Fruit fly (Drosophila melanogaster): ENCODE measurements around the gene CG11248.

The CG11248 gene

DNA sequence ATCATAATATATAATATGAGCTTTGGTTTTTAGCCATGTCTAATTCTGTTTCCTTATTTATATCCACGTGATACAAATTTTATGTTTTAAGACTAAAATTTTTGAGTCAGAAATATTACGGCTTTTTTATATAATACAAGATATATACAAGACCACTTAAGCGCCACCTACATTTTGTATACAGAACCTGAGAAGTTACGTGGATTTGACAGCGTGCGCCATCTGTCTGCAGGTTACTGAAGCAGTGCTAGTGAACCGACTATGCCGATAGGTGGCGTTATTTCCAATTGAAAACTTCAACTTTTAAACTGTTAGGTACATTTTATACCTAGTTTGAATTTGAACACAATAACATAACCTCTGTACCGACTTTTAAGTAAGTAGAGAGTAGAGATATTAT lies 27.1 kb upstream of the CG11248 start (continued):
- TF ChIP-seq CG9932 (GFP tag; IDR thresholded peaks at IDR 0.05) (peak; percentile 85), CG6254 (GFP tag; optimal IDR thresholded peaks at IDR 0.05) (no peak), tin (GFP tag; optimal IDR thresholded peaks at IDR 0.05) (peak; percentile 83), Bteb2 (GFP tag; optimal IDR thresholded peaks at IDR 0.05) (peak; percentile 11), Doc2 (GFP tag; IDR thresholded peaks at IDR 0.05) (no peak), Lpt (GFP tag; optimal IDR thresholded peaks at IDR 0.05) (no peak), CG14441 (GFP tag; IDR thresholded peaks at IDR 0.05) (peak; percentile 62), pnt (GFP tag; optimal IDR thresholded peaks at IDR 0.05) (peak; percentile 70), CG3995 (GFP tag; optimal IDR thresholded peaks at IDR 0.05) (no peak), usp (GFP tag; optimal IDR thresholded peaks at IDR 0.05) (no peak), CG2116 (GFP tag; optimal IDR thresholded peaks at IDR 0.05) (no peak), CG4404 (GFP tag; IDR thresholded peaks at IDR 0.05) (no peak), CG4424 (GFP tag; optimal IDR thresholded peaks at IDR 0.05) (peak; percentile 75), Tbp (GFP tag; optimal IDR thresholded peaks at IDR 0.05) (no peak), CG17802 (tag; optimal IDR thresholded peaks at IDR 0.05) (peak; percentile 17), hth (optimal IDR thresholded peaks at IDR 0.05) (no peak), nau (GFP tag; optimal IDR thresholded peaks at IDR 0.05) (no peak), dan (GFP tag; IDR thresholded peaks at IDR 0.05) (no peak), CG4820 (GFP tag; optimal IDR thresholded peaks at IDR 0.05) (peak; percentile 74), pzg (GFP tag; optimal IDR thresholded peaks at IDR 0.05) (peak; percentile 5), CG31441 (GFP tag; IDR thresholded peaks at IDR 0.05) (peak; percentile 37; the same call in 1 of the 2 replicates), CG12104 (GFP tag; optimal IDR thresholded peaks at IDR 0.05) (no peak), sug (tag; optimal IDR thresholded peaks at IDR 0.05) (peak; percentile 59), CG5953 (GFP tag; IDR thresholded peaks at IDR 0.05) (peak; percentile 7; the same call in 1 of the 2 replicates), vvl (GFP tag; IDR thresholded peaks at IDR 0.05) (peak; percentile 74), fu2 (GFP tag; optimal IDR thresholded peaks at IDR 0.05) (peak; percentile 34), Ptx1 (GFP tag; IDR thresholded peaks at IDR 0.05) (peak; percentile 82), Side (GFP tag; optimal IDR thresholded peaks at IDR 0.05) (peak; percentile 66), Dek (tag; optimal IDR thresholded peaks at IDR 0.05) (peak; percentile 57), tx (GFP tag; optimal IDR thresholded peaks at IDR 0.05) (peak; percentile 46), peb (GFP tag; IDR thresholded peaks at IDR 0.05) (peak; percentile 39; the same call in 1 of the 2 replicates), salm (tag; optimal IDR thresholded peaks at IDR 0.05) (no peak), chm (GFP tag; IDR thresholded peaks at IDR 0.05) (no peak; the same call in 1 of the 2 replicates), al (GFP tag; IDR thresholded peaks at IDR 0.05) (no peak), CG10654 (GFP tag; optimal IDR thresholded peaks at IDR 0.05) (peak; percentile 72), TFAM (GFP tag; optimal IDR thresholded peaks at IDR 0.05) (no peak), CG12769 (tag; optimal IDR thresholded peaks at IDR 0.05) (peak; percentile 56), Myb (GFP tag; optimal IDR thresholded peaks at IDR 0.05) (peak; percentile 74), CG11504 (tag; optimal IDR thresholded peaks at IDR 0.05) (peak; percentile 78), Lim3 (GFP tag; IDR thresholded peaks at IDR 0.05) (no peak), cg (GFP tag; optimal IDR thresholded peaks at IDR 0.05) (no peak), Vsx1 (GFP tag; optimal IDR thresholded peaks at IDR 0.05) (no peak), hbn (GFP tag; IDR thresholded peaks at IDR 0.05; ENCODE audit: partially characterized antibody) (no peak), CG42726 (GFP tag; IDR thresholded peaks at IDR 0.05; ENCODE audit: partially characterized antibody) (peak; percentile 79), CG1529 (GFP tag; optimal IDR thresholded peaks at IDR 0.05) (no peak), zen (tag; optimal IDR thresholded peaks at IDR 0.05) (peak; percentile 81), sens (GFP tag) (peak; percentile 89), run (tag; optimal IDR thresholded peaks at IDR 0.05) (no peak), CG2889 (GFP tag; IDR thresholded peaks at IDR 0.05) (no peak), gcm (GFP tag; optimal IDR thresholded peaks at IDR 0.05) (peak; percentile 9), CG12659 (GFP tag; optimal IDR thresholded peaks at IDR 0.05) (peak; percentile 66), oc (tag; optimal IDR thresholded peaks at IDR 0.05) (peak; percentile 25), CG1233 (GFP tag; optimal IDR thresholded peaks at IDR 0.05) (peak; percentile 70)
